Worm (Caenorhabditis elegans) whole organism, late embryonic: ENCODE data around the gene W01D2.1.

Experiments
- C08G9.2 ChIP-seq: sonication (generic microtip); optimal IDR thresholded peaks from 2 replicates; lab custom pipeline; 2016; ENCODE audit warnings: mild to moderate bottlenecking, missing genetic modification characterization, moderate library complexity, missing compliant biosample characterization
- C38D4.7 ChIP-seq: fragments of 200-800 bp; sonication (Bioruptor generic); optimal IDR thresholded peaks from 2 replicates; lab custom pipeline; 2018; ENCODE audit warnings: mild to moderate bottlenecking, missing genetic modification characterization, moderate library complexity, missing compliant biosample characterization
- F13H6.1 ChIP-seq: sonication (generic microtip); optimal IDR thresholded peaks from 2 replicates; lab custom pipeline; 2016; ENCODE audit warnings: missing genetic modification characterization, missing compliant biosample characterization
- K09A11.1 ChIP-seq: sonication (generic microtip); optimal IDR thresholded peaks from 2 replicates; lab custom pipeline; 2017; ENCODE audit warnings: antibody characterized with exemption, mild to moderate bottlenecking, missing genetic modification characterization, missing compliant biosample characterization; ENCODE audit not compliant: insufficient read depth
- T23F11.4 ChIP-seq: fragments of 200-800 bp; sonication (Bioruptor generic); optimal IDR thresholded peaks from 2 replicates; lab custom pipeline; 2018; ENCODE audit warnings: mild to moderate bottlenecking, missing genetic modification characterization, missing compliant biosample characterization
- Y22D7AL.16 ChIP-seq: sonication (generic microtip); optimal IDR thresholded peaks from 2 replicates; lab custom pipeline; 2016; ENCODE audit warnings: missing genetic modification characterization, missing compliant biosample characterization
- ahr-1 ChIP-seq: sonication (generic microtip); optimal IDR thresholded peaks from 2 replicates; lab custom pipeline; 2016; ENCODE audit warnings: missing genetic modification characterization, missing compliant biosample characterization
- ama-1 ChIP-seq: fragments of 150-350 bp; optimal IDR thresholded peaks from 2 replicates; lab custom pipeline; 2014
- ceh-19 ChIP-seq: fragments of 200-800 bp; sonication (Bioruptor generic); optimal IDR thresholded peaks from 2 replicates; lab custom pipeline; 2018; ENCODE audit warnings: mild to moderate bottlenecking, missing genetic modification characterization, missing compliant biosample characterization
- ceh-2 ChIP-seq: sonication (generic microtip); optimal IDR thresholded peaks from 2 replicates; lab custom pipeline; 2016; ENCODE audit warnings: missing genotype, missing genetic modification characterization, missing compliant biosample characterization
- ceh-22 ChIP-seq: sonication (generic microtip); optimal IDR thresholded peaks from 2 replicates; lab custom pipeline; 2017; ENCODE audit warnings: missing biosample characterization, missing genetic modification characterization
- ceh-24 ChIP-seq: sonication (generic microtip); optimal IDR thresholded peaks from 2 replicates; lab custom pipeline; 2016; ENCODE audit warnings: mild to moderate bottlenecking, missing genetic modification characterization, missing compliant biosample characterization
- ceh-30 ChIP-seq: fragments of 150-350 bp; optimal IDR thresholded peaks from 2 replicates; lab custom pipeline; 2014; ENCODE audit warnings: missing biosample characterization, missing genetic modification characterization
- ceh-31 ChIP-seq: sonication (generic microtip); optimal IDR thresholded peaks from 2 replicates; lab custom pipeline; 2016; ENCODE audit warnings: missing genetic modification characterization, missing compliant biosample characterization
- ceh-45 ChIP-seq: fragments of 200-800 bp; sonication (Bioruptor generic); IDR thresholded peaks from 2 replicates; pipeline ENCODE4 v1.3.6; 2022; ENCODE audit warnings: missing genetic modification reagents, missing genetic modification characterization, missing compliant biosample characterization
- ceh-48 ChIP-seq: sonication (generic microtip); optimal IDR thresholded peaks from 2 replicates; lab custom pipeline; 2016; ENCODE audit warnings: missing genetic modification characterization, inconsistent platforms, missing compliant biosample characterization
- ceh-6 ChIP-seq: fragments of 200-800 bp; sonication (Bioruptor generic); optimal IDR thresholded peaks from 2 replicates; lab custom pipeline; 2018; ENCODE audit warnings: mild to moderate bottlenecking, missing genetic modification characterization, missing compliant biosample characterization
- ceh-9 ChIP-seq: sonication (generic microtip); optimal IDR thresholded peaks from 2 replicates; lab custom pipeline; 2016; ENCODE audit warnings: mild to moderate bottlenecking, missing genetic modification characterization, inconsistent platforms, missing compliant biosample characterization
- dmd-4 ChIP-seq: sonication (generic microtip); optimal IDR thresholded peaks from 2 replicates; lab custom pipeline; 2016; ENCODE audit warnings: borderline replicate concordance, missing genetic modification characterization, missing compliant biosample characterization
- dve-1 ChIP-seq: sonication (generic microtip); optimal IDR thresholded peaks from 2 replicates; lab custom pipeline; 2017; ENCODE audit warnings: antibody characterized with exemption, mild to moderate bottlenecking, missing genetic modification characterization, missing compliant biosample characterization
- elt-2 ChIP-seq: sonication (generic microtip); optimal IDR thresholded peaks from 2 replicates; lab custom pipeline; 2016; ENCODE audit warnings: missing genetic modification reagents, missing genetic modification characterization, missing compliant biosample characterization
- elt-4 ChIP-seq: sonication (generic microtip); optimal IDR thresholded peaks from 2 replicates; lab custom pipeline; 2016; ENCODE audit warnings: missing genetic modification characterization, missing compliant biosample characterization
- eyg-1 ChIP-seq: sonication (generic microtip); optimal IDR thresholded peaks from 2 replicates; lab custom pipeline; 2016; ENCODE audit warnings: missing genotype, missing genetic modification characterization, missing compliant biosample characterization
- fkh-10 ChIP-seq: fragments of 150-350 bp; optimal IDR thresholded peaks from 2 replicates; lab custom pipeline; 2014; ENCODE audit warnings: missing biosample characterization, missing genetic modification reagents, missing genetic modification characterization
- fkh-6 ChIP-seq: sonication (generic microtip); optimal IDR thresholded peaks from 2 replicates; lab custom pipeline; 2016; ENCODE audit warnings: missing genetic modification characterization, missing compliant biosample characterization
- gmeb-2 ChIP-seq: sonication (generic microtip); optimal IDR thresholded peaks from 2 replicates; lab custom pipeline; 2016; ENCODE audit warnings: missing genetic modification characterization, inconsistent platforms, missing compliant biosample characterization
- hlh-13 ChIP-seq: fragments of 200-800 bp; sonication (Bioruptor generic); optimal IDR thresholded peaks from 2 replicates; lab custom pipeline; 2018; ENCODE audit warnings: mild to moderate bottlenecking, missing genetic modification characterization, missing compliant biosample characterization
- hlh-15 ChIP-seq: sonication (generic microtip); optimal IDR thresholded peaks from 2 replicates; lab custom pipeline; 2016; ENCODE audit warnings: missing genetic modification characterization, missing compliant biosample characterization
- hlh-6 ChIP-seq: sonication (generic microtip); optimal IDR thresholded peaks from 2 replicates; lab custom pipeline; 2016; ENCODE audit warnings: missing genotype, missing genetic modification characterization, missing compliant biosample characterization
- lim-6 ChIP-seq: sonication (generic microtip); optimal IDR thresholded peaks from 2 replicates; lab custom pipeline; 2016; ENCODE audit warnings: missing genetic modification characterization, missing compliant biosample characterization
- lin-11 ChIP-seq: fragments of 200-800 bp; sonication (Bioruptor generic); optimal IDR thresholded peaks from 2 replicates; lab custom pipeline; 2018; ENCODE audit warnings: mild to moderate bottlenecking, missing genetic modification characterization, missing compliant biosample characterization
- madf-2 ChIP-seq: sonication (generic microtip); optimal IDR thresholded peaks from 2 replicates; lab custom pipeline; 2017; ENCODE audit warnings: missing genetic modification characterization, missing compliant biosample characterization
- nfya-1 ChIP-seq: sonication (generic microtip); optimal IDR thresholded peaks from 2 replicates; lab custom pipeline; 2017; ENCODE audit warnings: missing genetic modification characterization, mild to moderate bottlenecking, missing compliant biosample characterization, antibody characterized with exemption, moderate library complexity
- nhr-11 ChIP-seq: fragments of 150-350 bp; optimal IDR thresholded peaks from 2 replicates; lab custom pipeline; 2014; ENCODE audit warnings: missing biosample characterization, missing genetic modification characterization
- nhr-232 ChIP-seq: sonication (generic microtip); optimal IDR thresholded peaks from 2 replicates; lab custom pipeline; 2016; ENCODE audit warnings: missing genetic modification characterization, missing compliant biosample characterization
- npax-4 ChIP-seq: sonication (generic microtip); optimal IDR thresholded peaks from 2 replicates; lab custom pipeline; 2016; ENCODE audit warnings: missing genetic modification characterization, missing compliant biosample characterization
- odd-2 ChIP-seq: sonication (generic microtip); optimal IDR thresholded peaks from 2 replicates; lab custom pipeline; 2017; ENCODE audit warnings: antibody characterized with exemption, mild to moderate bottlenecking, missing genetic modification characterization, missing compliant biosample characterization
- pag-3 ChIP-seq: sonication (generic microtip); optimal IDR thresholded peaks from 2 replicates; lab custom pipeline; 2016; ENCODE audit warnings: missing compliant biosample characterization, missing genetic modification characterization, borderline replicate concordance
- pat-9 ChIP-seq: fragments of 200-800 bp; sonication (Bioruptor generic); optimal IDR thresholded peaks from 2 replicates; lab custom pipeline; 2018; ENCODE audit warnings: mild to moderate bottlenecking, missing genetic modification characterization, moderate library complexity, missing compliant biosample characterization
- pax-1 ChIP-seq: fragments of 150-350 bp; optimal IDR thresholded peaks from 2 replicates; lab custom pipeline; 2014; ENCODE audit warnings: missing biosample characterization, missing genetic modification characterization
- pha-2 ChIP-seq: sonication (generic microtip); optimal IDR thresholded peaks from 2 replicates; lab custom pipeline; 2017; ENCODE audit warnings: mild to moderate bottlenecking, missing genetic modification characterization, missing compliant biosample characterization
- pha-4 ChIP-seq: fragments of 150-350 bp; optimal IDR thresholded peaks from 2 replicates; lab custom pipeline; 2018; ENCODE audit warnings: missing biosample characterization, missing genetic modification reagents, missing genetic modification characterization
- pqm-1 ChIP-seq: sonication (generic microtip); optimal IDR thresholded peaks from 2 replicates; lab custom pipeline; 2016; ENCODE audit warnings: missing genetic modification characterization, missing compliant biosample characterization
- pros-1 ChIP-seq: fragments of 150-350 bp; optimal IDR thresholded peaks from 2 replicates; lab custom pipeline; 2014; ENCODE audit warnings: missing biosample characterization, missing genetic modification reagents, missing genetic modification characterization
- rnt-1 ChIP-seq: sonication (generic microtip); optimal IDR thresholded peaks from 2 replicates; lab custom pipeline; 2016; ENCODE audit warnings: missing genetic modification characterization, missing compliant biosample characterization
- sox-2 ChIP-seq: fragments of 200-800 bp; sonication (Bioruptor generic); IDR thresholded peaks from 2 replicates; pipeline ENCODE4 v1.3.6; 2022; ENCODE audit warnings: missing genetic modification reagents, missing genetic modification characterization, missing compliant biosample characterization
- syd-9 ChIP-seq: sonication (generic microtip); optimal IDR thresholded peaks from 2 replicates; lab custom pipeline; 2016; ENCODE audit warnings: mild to moderate bottlenecking, missing genetic modification characterization, moderate library complexity, missing compliant biosample characterization
- tbx-2 ChIP-seq: sonication (generic microtip); optimal IDR thresholded peaks from 2 replicates; lab custom pipeline; 2016; ENCODE audit warnings: missing genetic modification characterization, missing compliant biosample characterization
- ttx-3 ChIP-seq: sonication (generic microtip); optimal IDR thresholded peaks from 2 replicates; lab custom pipeline; 2016; ENCODE audit warnings: missing genetic modification reagents, missing genetic modification characterization, missing compliant biosample characterization
- unc-3 ChIP-seq, 2 experiments: fragments of 200-800 bp in 1 of 2; sonication (Bioruptor generic) in 1 of 2; sonication (generic microtip) in 1 of 2; conservative IDR thresholded peaks in 1 of 2; optimal IDR thresholded peaks in 1 of 2; 2 replicates each; pipeline versions ENCODE4 v1.3.6 to Lab custom; 2016 to 2022; ENCODE audit warnings: missing compliant biosample characterization in 2 of 2, missing genetic modification characterization in 2 of 2, missing genetic modification reagents in 1 of 2
- unc-55 ChIP-seq: sonication (generic microtip); optimal IDR thresholded peaks from 2 replicates; lab custom pipeline; 2017; ENCODE audit warnings: missing biosample characterization, missing genetic modification reagents, missing genetic modification characterization
- ztf-16 ChIP-seq: sonication (generic microtip); optimal IDR thresholded peaks from 2 replicates; lab custom pipeline; 2017; ENCODE audit warnings: missing genetic modification characterization, missing compliant biosample characterization

W01D2.1 gene

DNA sequence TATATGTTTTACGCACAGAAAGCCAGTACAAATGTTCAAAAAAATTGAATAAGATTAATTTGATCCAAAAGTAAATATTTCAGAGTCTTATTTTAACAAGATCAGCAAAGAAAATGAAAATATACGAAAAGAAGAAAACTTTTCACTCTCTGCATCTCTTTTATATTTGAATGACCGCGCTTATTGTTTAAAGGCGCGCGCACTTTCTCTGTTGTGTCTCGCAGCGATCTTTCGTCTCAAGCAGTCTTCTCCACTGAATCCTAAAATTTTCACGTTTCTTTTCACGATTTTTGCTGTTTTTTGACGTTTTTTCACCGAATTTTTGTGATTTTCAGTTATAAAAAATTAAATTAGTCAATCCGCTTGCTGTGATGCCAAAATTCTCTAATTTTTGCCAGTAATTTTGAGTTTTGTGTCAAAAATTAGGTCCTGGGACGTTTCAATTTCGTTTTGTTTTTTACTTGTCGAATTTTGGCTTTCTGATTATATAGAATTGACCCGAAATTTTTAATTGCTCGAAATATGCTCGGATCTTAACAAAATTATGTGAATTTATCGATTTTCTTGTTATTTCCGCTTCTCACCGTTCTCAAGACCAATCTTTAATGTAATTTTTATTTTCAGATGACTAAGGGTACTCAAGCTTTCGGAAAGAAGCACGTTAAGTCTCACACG, at the start of gene W01D2.1:
Gene W01D2.1, plus strand, starts transcription at position 625 of the 675 bp plus-strand sequence.
- TF ChIP-seq syd-9 (tag; lab: Kevin White, UChicago), result no peak
- TF ChIP-seq npax-4 (tag; lab: Kevin White, UChicago), result no peak
- no peak for TF ChIP-seq elt-4 (tag; lab: Kevin White, UChicago)
- no peak for TF ChIP-seq ceh-24
- no peak for TF ChIP-seq nhr-232 (tag; lab: Kevin White, UChicago)
- TF ChIP-seq ceh-48 (tag; lab: Kevin White, UChicago), result no peak
- no peak for TF ChIP-seq ceh-22 (tag; lab: Kevin White, UChicago)
- no peak for TF ChIP-seq fkh-6 (tag; lab: Kevin White, UChicago)
- no peak for TF ChIP-seq pha-2
- no peak for TF ChIP-seq pat-9 (tag; lab: Kevin White, UChicago)
- no peak for TF ChIP-seq eyg-1
- TF ChIP-seq hlh-15 (tag; lab: Kevin White, UChicago), result no peak
- TF ChIP-seq ceh-6 (GFP tag; lab: Kevin White, UChicago), result no peak
- TF ChIP-seq rnt-1 (tag; lab: Kevin White, UChicago), result no peak
- no peak for TF ChIP-seq fkh-10 (GFP tag; lab: Kevin White, UChicago)
- no peak for TF ChIP-seq ceh-2 (tag; lab: Kevin White, UChicago)
- TF ChIP-seq dve-1 (tag; lab: Kevin White, UChicago), result peak; percentile 66
- TF ChIP-seq ceh-45, result no peak
- peak; percentile 63 for TF ChIP-seq unc-55
- no peak for TF ChIP-seq nhr-11 (tag; lab: Kevin White, UChicago)
- no peak for TF ChIP-seq odd-2 (tag; lab: Kevin White, UChicago)
- TF ChIP-seq C38D4.7 (GFP tag; lab: Kevin White, UChicago), result no peak
- TF ChIP-seq nfya-1 (tag; lab: Kevin White, UChicago), result peak; percentile 46
- TF ChIP-seq lin-11 (tag; lab: Kevin White, UChicago), result no peak
- no peak for TF ChIP-seq pha-4
- TF ChIP-seq ceh-31 (tag; lab: Kevin White, UChicago), result peak; percentile 51
- TF ChIP-seq ztf-16 (tag; lab: Kevin White, UChicago), result no peak
- TF ChIP-seq dmd-4, result no peak
- TF ChIP-seq K09A11.1 (tag; lab: Kevin White, UChicago), result no peak
- no peak for TF ChIP-seq F13H6.1
- no peak for TF ChIP-seq ceh-30 (tag; lab: Kevin White, UChicago)
- TF ChIP-seq T23F11.4 (GFP tag; lab: Kevin White, UChicago), result no peak
- TF ChIP-seq pros-1 (tag; lab: Kevin White, UChicago), result no peak
- TF ChIP-seq ceh-19 (GFP tag; lab: Kevin White, UChicago), result no peak
- TF ChIP-seq ahr-1 (tag; lab: Kevin White, UChicago), result no peak
- no peak for TF ChIP-seq lim-6
- TF ChIP-seq C08G9.2 (tag; lab: Kevin White, UChicago), result no peak
- TF ChIP-seq pax-1 (tag; lab: Kevin White, UChicago), result peak; percentile 25
- TF ChIP-seq hlh-13 (GFP tag; lab: Kevin White, UChicago), result no peak
- TF ChIP-seq ceh-9, result no peak
- TF ChIP-seq ttx-3 (tag; lab: Kevin White, UChicago), result no peak
- no peak for TF ChIP-seq sox-2 (GFP tag; lab: Robert Waterston, UW)
- TF ChIP-seq pag-3 (tag; lab: Kevin White, UChicago), result no peak
- no peak for TF ChIP-seq pqm-1
- TF ChIP-seq ama-1 (lab: Kevin White, UChicago), result no peak
- no peak for TF ChIP-seq Y22D7AL.16 (tag; lab: Kevin White, UChicago)
- TF ChIP-seq unc-3 (GFP tag; conservative IDR thresholded peaks at IDR 0.05; lab: Robert Waterston, UW), result no peak
- no peak for TF ChIP-seq unc-3 (tag; optimal IDR thresholded peaks at IDR 0.05; lab: Kevin White, UChicago)
- TF ChIP-seq hlh-6 (tag; lab: Kevin White, UChicago), result no peak
- TF ChIP-seq madf-2, result no peak
- peak; percentile 15 for TF ChIP-seq tbx-2 (tag; lab: Kevin White, UChicago)
- TF ChIP-seq gmeb-2 (tag; lab: Kevin White, UChicago), result no peak
- TF ChIP-seq elt-2 (tag; lab: Kevin White, UChicago), result peak; percentile 37
